Worm (Caenorhabditis elegans): ENCODE measurements around the gene zmp-3.

ce11 chrV:2958202-2958601 is 48.8 kb upstream of the zmp-3 start, which contains the start of gene srw-142:
- TF ChIP-seq W03F9.2 (tag; optimal IDR thresholded peaks at IDR 0.05) (no peak), dao-5 (tag; optimal IDR thresholded peaks at IDR 0.05) (no peak)
